Fruit fly (Drosophila melanogaster): Measurements from ENCODE around the gene CG11076.

DNA sequence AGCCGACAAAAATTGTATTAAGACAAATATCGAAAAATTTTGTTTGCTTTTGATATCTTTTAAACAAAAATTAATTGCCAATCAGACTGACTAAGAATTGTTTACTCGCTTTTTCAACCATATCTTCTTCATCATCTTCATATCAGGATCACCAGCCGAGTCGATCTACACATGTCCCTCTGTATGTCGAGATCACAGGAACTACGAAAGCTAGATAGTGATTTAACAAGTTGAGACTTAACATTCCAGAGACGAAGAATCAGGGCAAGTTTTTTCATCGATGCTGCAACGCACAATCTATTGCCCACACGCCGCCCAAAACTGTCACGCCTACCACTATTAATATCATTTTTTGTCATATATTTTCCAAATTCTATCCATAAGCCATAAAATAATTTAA, 420 bp downstream of the CG11076 start, which contains the start of gene ATPsynbeta:
- TF ChIP-seq CG33017 (tag; optimal IDR thresholded peaks at IDR 0.05) (no peak), CG5204 (GFP tag; optimal IDR thresholded peaks at IDR 0.05) (no peak), CG12768 (GFP tag; optimal IDR thresholded peaks at IDR 0.05) (no peak), toe (GFP tag; optimal IDR thresholded peaks at IDR 0.05) (no peak), CG7045 (GFP tag; optimal IDR thresholded peaks at IDR 0.05) (no peak), Hr96 (GFP tag; optimal IDR thresholded peaks at IDR 0.05) (no peak), CG14711 (tag; optimal IDR thresholded peaks at IDR 0.05) (no peak), pad (GFP tag; optimal IDR thresholded peaks at IDR 0.05) (no peak), cnc (optimal IDR thresholded peaks at IDR 0.05) (no peak)
